Fruit fly (Drosophila melanogaster): ENCODE measurements around the gene tara.

tara gene

DNA sequence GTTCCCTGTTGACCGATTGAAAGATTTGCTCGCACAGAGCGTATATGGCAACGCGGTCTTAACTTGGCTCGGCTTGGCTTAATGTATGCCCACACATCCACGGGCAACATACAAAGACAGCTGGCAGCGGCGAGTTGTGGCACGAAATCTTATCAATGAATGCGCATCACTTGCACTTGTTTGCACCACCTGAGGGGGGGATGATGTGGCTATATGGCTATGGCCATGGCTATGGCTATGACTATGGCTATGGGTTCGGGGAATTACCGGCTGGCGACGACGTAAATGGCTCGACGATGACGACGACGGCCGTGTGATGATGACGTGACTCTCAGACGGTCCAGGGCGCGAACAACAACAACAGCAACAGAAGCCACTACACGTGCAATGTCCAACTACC lies 21.6 kb downstream of the tara start (continued):
- no peak for TF ChIP-seq CG10209 (GFP tag; optimal IDR thresholded peaks at IDR 0.05)
- TF ChIP-seq tup (GFP tag; optimal IDR thresholded peaks at IDR 0.05): no peak
- TF ChIP-seq Abd-B (GFP tag; optimal IDR thresholded peaks at IDR 0.05): no peak
- TF ChIP-seq Dad (GFP tag; optimal IDR thresholded peaks at IDR 0.05): no peak
- TF ChIP-seq Hsf (GFP tag; optimal IDR thresholded peaks at IDR 0.05): no peak
- TF ChIP-seq ci (GFP tag; IDR thresholded peaks at IDR 0.05): no peak
- TF ChIP-seq Hr39 (optimal IDR thresholded peaks at IDR 0.05): no peak
- TF ChIP-seq chn (GFP tag; optimal IDR thresholded peaks at IDR 0.05): no peak
- TF ChIP-seq Rfx (GFP tag; IDR thresholded peaks at IDR 0.05): no peak
- no peak for TF ChIP-seq CG10274 (GFP tag; optimal IDR thresholded peaks at IDR 0.05)
- no peak for TF ChIP-seq CG15514 (GFP tag; optimal IDR thresholded peaks at IDR 0.05)
- TF ChIP-seq ttk (GFP tag; IDR thresholded peaks at IDR 0.05): no peak
- peak; percentile 51 for TF ChIP-seq Blimp-1 (GFP tag; optimal IDR thresholded peaks at IDR 0.05)
- TF ChIP-seq bbx (GFP tag; IDR thresholded peaks at IDR 0.05; ENCODE audit: partially characterized antibody): no peak
- TF ChIP-seq CG1647 (GFP tag; optimal IDR thresholded peaks at IDR 0.05): no peak
- no peak for TF ChIP-seq CG18262 (tag; optimal IDR thresholded peaks at IDR 0.05)
- TF ChIP-seq CG9727 (GFP tag; optimal IDR thresholded peaks at IDR 0.05): no peak
- no peak for TF ChIP-seq Dll (GFP tag; IDR thresholded peaks at IDR 0.05; ENCODE audit: partially characterized antibody)
- no peak for TF ChIP-seq Lhr (GFP tag; optimal IDR thresholded peaks at IDR 0.05)
- no peak for TF ChIP-seq dmrt11E (tag; optimal IDR thresholded peaks at IDR 0.05)
- no peak for TF ChIP-seq maf-S (GFP tag; optimal IDR thresholded peaks at IDR 0.05)
- TF ChIP-seq fd64A (GFP tag; optimal IDR thresholded peaks at IDR 0.05): no peak
- no peak for TF ChIP-seq trh (GFP tag; optimal IDR thresholded peaks at IDR 0.05)
- no peak for TF ChIP-seq bowl (GFP tag; IDR thresholded peaks at IDR 0.05)
- no peak for TF ChIP-seq cato (GFP tag; optimal IDR thresholded peaks at IDR 0.05; ENCODE audit: borderline replicate concordance)
- no peak for TF ChIP-seq ase (GFP tag; IDR thresholded peaks at IDR 0.05)
- TF ChIP-seq ftz-f1 (GFP tag; optimal IDR thresholded peaks at IDR 0.05): no peak
- TF ChIP-seq pita (GFP tag; optimal IDR thresholded peaks at IDR 0.05): no peak

DNA sequence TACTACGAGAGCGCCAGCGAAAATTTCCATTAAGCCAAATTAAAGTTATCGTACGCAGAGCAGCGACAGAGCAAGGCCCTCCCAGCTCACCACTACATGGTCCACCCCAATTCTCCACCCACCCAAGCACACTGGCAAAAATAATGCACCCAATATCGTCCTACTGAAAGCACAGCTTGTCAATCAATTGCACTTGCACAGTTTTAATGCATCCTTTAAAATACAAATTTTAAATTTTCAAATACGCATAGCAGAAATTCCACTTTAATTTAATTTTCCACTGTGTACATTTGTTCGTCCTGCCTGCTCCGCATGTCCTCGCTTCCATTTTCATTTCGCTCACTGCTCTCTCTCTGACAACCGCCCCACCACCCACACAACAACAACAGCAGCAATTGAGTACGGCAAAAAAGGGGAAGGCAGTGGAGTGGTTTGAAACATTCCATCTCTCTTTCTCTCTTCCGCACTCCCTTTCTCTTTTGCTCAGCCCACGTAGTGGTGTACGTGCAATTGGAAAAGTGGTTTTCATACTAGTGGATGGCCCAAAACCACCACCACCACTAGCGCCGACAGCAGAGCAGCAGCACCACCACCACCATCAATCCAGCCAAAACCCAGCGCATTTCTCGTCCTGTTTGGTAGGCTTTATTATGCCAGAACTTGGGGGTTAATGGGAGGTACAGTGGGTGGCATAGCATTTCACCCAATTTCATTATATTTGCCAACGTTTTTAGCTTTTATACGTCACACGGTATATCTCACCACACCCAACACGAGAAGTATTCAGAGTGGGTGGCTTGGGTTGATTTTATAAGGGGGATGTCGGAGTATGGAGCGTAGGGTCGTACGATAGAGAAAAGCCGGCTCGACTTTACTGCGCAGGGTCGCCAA lies 22.4 kb downstream of the tara start:
- TF ChIP-seq cas (GFP tag; IDR thresholded peaks at IDR 0.05) (peak; percentile 64), Neu2 (GFP tag; optimal IDR thresholded peaks at IDR 0.05; ENCODE audit: borderline replicate concordance) (peak; percentile 43), fd3F (GFP tag; optimal IDR thresholded peaks at IDR 0.05) (peak; percentile 32), CG30431 (GFP tag; optimal IDR thresholded peaks at IDR 0.05) (peak; percentile 27), CG13287 (GFP tag; IDR thresholded peaks at IDR 0.05; ENCODE audit: partially characterized antibody) (no peak), Dfd (GFP tag; optimal IDR thresholded peaks at IDR 0.05) (no peak), CG5245 (GFP tag; optimal IDR thresholded peaks at IDR 0.05) (peak; percentile 80), ci (GFP tag; IDR thresholded peaks at IDR 0.05) (peak; percentile 67), CG14667 (GFP tag; IDR thresholded peaks at IDR 0.05) (peak; percentile 71), Lim3 (GFP tag; IDR thresholded peaks at IDR 0.05) (no peak), CG2116 (GFP tag; optimal IDR thresholded peaks at IDR 0.05) (no peak), sim (GFP tag; IDR thresholded peaks at IDR 0.05) (peak; percentile 73), CG10462 (GFP tag; optimal IDR thresholded peaks at IDR 0.05) (peak; percentile 52), MESR4 (GFP tag; optimal IDR thresholded peaks at IDR 0.05) (no peak), CG32532 (GFP tag; IDR thresholded peaks at IDR 0.05) (peak; percentile 64), stwl (tag; optimal IDR thresholded peaks at IDR 0.05) (no peak), onecut (GFP tag; IDR thresholded peaks at IDR 0.05) (peak; percentile 83), Sry-β (GFP tag; optimal IDR thresholded peaks at IDR 0.05) (no peak), CG13296 (GFP tag; optimal IDR thresholded peaks at IDR 0.05) (peak; percentile 85), Rx (GFP tag; IDR thresholded peaks at IDR 0.05) (peak; percentile 75), dan (GFP tag; IDR thresholded peaks at IDR 0.05) (no peak), chn (GFP tag; optimal IDR thresholded peaks at IDR 0.05) (no peak), Camta (GFP tag; optimal IDR thresholded peaks at IDR 0.05) (peak; percentile 32), ttk (GFP tag; IDR thresholded peaks at IDR 0.05) (no peak), ash1 (GFP tag; optimal IDR thresholded peaks at IDR 0.05) (no peak)
